Fruit fly (Drosophila melanogaster): ENCODE data around the gene CG31806.

The CG31806 gene

dm6 chr2L:16984678-16985077 lies at the start of gene CG31806:
CG31806 (plus strand) TSS chr2L:16984978.
- no peak for TF ChIP-seq Pif1B (GFP tag; optimal IDR thresholded peaks at IDR 0.05)
- TF ChIP-seq Pif1A (GFP tag; optimal IDR thresholded peaks at IDR 0.05) = no peak
- no peak for TF ChIP-seq CG8301 (tag; optimal IDR thresholded peaks at IDR 0.05)
- no peak for TF ChIP-seq Ets98B (GFP tag; IDR thresholded peaks at IDR 0.05)
- no peak for TF ChIP-seq EcR (GFP tag; optimal IDR thresholded peaks at IDR 0.05)
- no peak for TF ChIP-seq CG4496 (GFP tag; IDR thresholded peaks at IDR 0.05)
- no peak for TF ChIP-seq CG9948 (tag; optimal IDR thresholded peaks at IDR 0.05)
- no peak for TF ChIP-seq CG32121 (GFP tag; IDR thresholded peaks at IDR 0.05)
- TF ChIP-seq CG15710 (tag; optimal IDR thresholded peaks at IDR 0.05) = no peak
- TF ChIP-seq CG14655 (GFP tag; optimal IDR thresholded peaks at IDR 0.05) = no peak
- TF ChIP-seq CG8159 (tag; optimal IDR thresholded peaks at IDR 0.05) = no peak
- TF ChIP-seq CG10348 (GFP tag; IDR thresholded peaks at IDR 0.05) = no peak
- TF ChIP-seq CG13204 (GFP tag; optimal IDR thresholded peaks at IDR 0.05) = no peak
- no peak for TF ChIP-seq CG17806 (tag; optimal IDR thresholded peaks at IDR 0.05)
- no peak for TF ChIP-seq fd96Ca (GFP tag; IDR thresholded peaks at IDR 0.05)
- no peak for TF ChIP-seq D1 (tag; optimal IDR thresholded peaks at IDR 0.05)
- no peak for TF ChIP-seq rn (GFP tag; IDR thresholded peaks at IDR 0.05)

dm6 chr2L:16972788-16973187 lies 12.0 kb upstream of the CG31806 start, which contains the start of gene beat-IIIb:
beat-IIIb (plus strand) TSS chr2L:16973091.
- TF ChIP-seq CG32121 (GFP tag; IDR thresholded peaks at IDR 0.05) (no peak), D1 (tag; optimal IDR thresholded peaks at IDR 0.05) (no peak), rn (GFP tag; IDR thresholded peaks at IDR 0.05) (no peak)

DNA sequence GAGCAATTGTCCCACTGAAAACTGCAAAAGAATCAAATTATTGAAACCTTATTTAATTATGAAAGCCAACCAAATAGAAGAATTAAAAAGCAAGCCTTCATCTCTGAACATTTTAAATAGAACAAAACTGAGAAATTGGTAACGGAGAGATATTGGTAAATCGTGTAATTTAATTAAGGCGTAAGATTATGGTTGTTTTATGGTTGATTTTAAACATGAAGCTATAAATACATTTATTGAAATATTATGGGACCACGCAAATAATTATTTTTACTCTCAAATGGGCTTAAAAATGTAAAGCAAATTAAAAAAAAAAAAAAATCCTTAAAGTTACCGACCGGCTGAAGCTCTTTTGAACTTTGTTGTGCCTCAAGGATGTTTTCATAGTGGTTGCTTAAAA lies 2.6 kb upstream of the CG31806 start, which contains the start of gene CG44406:
TSS of gene CG44406 (minus strand) at position 101 of the 400 bp plus-strand sequence.
- TF ChIP-seq Snoo (tag; optimal IDR thresholded peaks at IDR 0.05) (no peak), CG10348 (GFP tag; IDR thresholded peaks at IDR 0.05) (no peak), rn (GFP tag; IDR thresholded peaks at IDR 0.05) (no peak), fd96Ca (GFP tag; IDR thresholded peaks at IDR 0.05) (no peak), CG34367 (tag; optimal IDR thresholded peaks at IDR 0.05) (no peak), CG15710 (tag; optimal IDR thresholded peaks at IDR 0.05) (no peak), Pif1A (GFP tag; optimal IDR thresholded peaks at IDR 0.05) (no peak), gl (tag; optimal IDR thresholded peaks at IDR 0.05) (no peak), Ets98B (GFP tag; IDR thresholded peaks at IDR 0.05) (no peak), CG14655 (GFP tag; optimal IDR thresholded peaks at IDR 0.05) (no peak), CG32121 (GFP tag; IDR thresholded peaks at IDR 0.05) (no peak), CG8301 (tag; optimal IDR thresholded peaks at IDR 0.05) (no peak), Pif1B (GFP tag; optimal IDR thresholded peaks at IDR 0.05) (no peak), CG4496 (GFP tag; IDR thresholded peaks at IDR 0.05) (no peak), CG13204 (GFP tag; optimal IDR thresholded peaks at IDR 0.05) (no peak), CG8159 (tag; optimal IDR thresholded peaks at IDR 0.05) (no peak), CG9948 (tag; optimal IDR thresholded peaks at IDR 0.05) (no peak)

dm6 chr2L:16996343-16996742 lies 11.6 kb downstream of the CG31806 start:
- TF ChIP-seq CG13204 (GFP tag; optimal IDR thresholded peaks at IDR 0.05) = no peak
- TF ChIP-seq CG14655 (GFP tag; optimal IDR thresholded peaks at IDR 0.05) = no peak
- no peak for TF ChIP-seq Pif1B (GFP tag; optimal IDR thresholded peaks at IDR 0.05)
- TF ChIP-seq CG8301 (tag; optimal IDR thresholded peaks at IDR 0.05) = no peak
- TF ChIP-seq CG15710 (tag; optimal IDR thresholded peaks at IDR 0.05) = no peak
- TF ChIP-seq rn (GFP tag; IDR thresholded peaks at IDR 0.05) = no peak
- TF ChIP-seq CG17806 (tag; optimal IDR thresholded peaks at IDR 0.05) = no peak
- TF ChIP-seq CG4496 (GFP tag; IDR thresholded peaks at IDR 0.05) = no peak
- no peak for TF ChIP-seq CG9948 (tag; optimal IDR thresholded peaks at IDR 0.05)
- no peak for TF ChIP-seq CG10348 (GFP tag; IDR thresholded peaks at IDR 0.05)
- TF ChIP-seq CG12605 (GFP tag; IDR thresholded peaks at IDR 0.05) = no peak
- TF ChIP-seq CG32121 (GFP tag; IDR thresholded peaks at IDR 0.05) = no peak
- no peak for TF ChIP-seq CG8159 (tag; optimal IDR thresholded peaks at IDR 0.05)
- no peak for TF ChIP-seq Ets98B (GFP tag; IDR thresholded peaks at IDR 0.05)
- TF ChIP-seq CG34367 (tag; optimal IDR thresholded peaks at IDR 0.05) = no peak
- no peak for TF ChIP-seq fd96Ca (GFP tag; IDR thresholded peaks at IDR 0.05)
- TF ChIP-seq D1 (tag; optimal IDR thresholded peaks at IDR 0.05) = no peak
- TF ChIP-seq gl (tag; optimal IDR thresholded peaks at IDR 0.05) = no peak
- no peak for TF ChIP-seq Snoo (tag; optimal IDR thresholded peaks at IDR 0.05)
- TF ChIP-seq Pif1A (GFP tag; optimal IDR thresholded peaks at IDR 0.05) = no peak

- no peak for TF ChIP-seq Snoo (tag; optimal IDR thresholded peaks at IDR 0.05)
- TF ChIP-seq Pif1A (GFP tag; optimal IDR thresholded peaks at IDR 0.05) = no peak
- no peak for TF ChIP-seq fd96Ca (GFP tag; IDR thresholded peaks at IDR 0.05)
- TF ChIP-seq rn (GFP tag; IDR thresholded peaks at IDR 0.05) = no peak
- TF ChIP-seq EcR (GFP tag; optimal IDR thresholded peaks at IDR 0.05) = no peak
- TF ChIP-seq CG8159 (tag; optimal IDR thresholded peaks at IDR 0.05) = no peak
- no peak for TF ChIP-seq CG9948 (tag; optimal IDR thresholded peaks at IDR 0.05)
- no peak for TF ChIP-seq CG13204 (GFP tag; optimal IDR thresholded peaks at IDR 0.05)
- TF ChIP-seq CG34367 (tag; optimal IDR thresholded peaks at IDR 0.05) = no peak
- TF ChIP-seq D1 (tag; optimal IDR thresholded peaks at IDR 0.05) = no peak
Observed at dm6 chr2L:17014600-17014999, 29.8 kb downstream of the CG31806 start, which contains the start of gene CG6304. CG6304 (minus strand) TSS chr2L:17014700.

dm6 chr2L:17027503-17027902 lies 42.7 kb downstream of the CG31806 start:
- peak; percentile 30 for TF ChIP-seq CG8159 (tag; optimal IDR thresholded peaks at IDR 0.05)
- no peak for TF ChIP-seq CG32121 (GFP tag; IDR thresholded peaks at IDR 0.05)

Data from whole organism, pupa.